Fruit fly (Drosophila melanogaster) whole organism, wandering third instar larva: Measurements from ENCODE around the gene st.

Source experiments
- Abd-B ChIP-seq: fragments of >200 bp; optimal IDR thresholded peaks from 2 replicates; lab custom pipeline; 2017; ENCODE audit warnings: missing biosample characterization, missing genetic modification characterization
- CG32264 ChIP-seq: fragments of 200-800 bp; sonication (Bioruptor generic); optimal IDR thresholded peaks from 2 replicates; lab custom pipeline; 2016; ENCODE audit warnings: missing biosample characterization, missing genetic modification characterization
- CG9705 ChIP-seq: fragments of 200-800 bp; sonication (Bioruptor generic); optimal IDR thresholded peaks from 2 replicates; lab custom pipeline; 2018; ENCODE audit warnings: missing biosample characterization, mild to moderate bottlenecking, missing genetic modification characterization
- CrebA ChIP-seq: fragments of 200-800 bp; sonication (Bioruptor generic); optimal IDR thresholded peaks from 2 replicates; lab custom pipeline; 2016; ENCODE audit warnings: missing biosample characterization, mild to moderate bottlenecking, missing genetic modification characterization, borderline replicate concordance
- Dfd ChIP-seq: fragments of >200 bp; optimal IDR thresholded peaks from 2 replicates; lab custom pipeline; 2017; ENCODE audit warnings: missing biosample characterization, missing genetic modification characterization
- Dif ChIP-seq: fragments of 200-275, 200-300 bp; sonication (Bioruptor generic); optimal IDR thresholded peaks from 2 replicates; lab custom pipeline; 2018; ENCODE audit warnings: missing biosample characterization, missing genetic modification characterization; ENCODE audit not compliant: partially characterized antibody
- HLH106 ChIP-seq: fragments of 200-800 bp; optimal IDR thresholded peaks from 3 replicates; lab custom pipeline; 2019; ENCODE audit warnings: missing biosample characterization, mild to moderate bottlenecking, missing genetic modification characterization, moderate library complexity
- Hnf4 ChIP-seq: fragments of 200-800 bp; sonication (Bioruptor generic); optimal IDR thresholded peaks from 2 replicates; lab custom pipeline; 2016; ENCODE audit warnings: missing biosample characterization, mild to moderate bottlenecking, missing genetic modification characterization
- Jra ChIP-seq: sonication (Bioruptor generic); optimal IDR thresholded peaks from 2 replicates; lab custom pipeline; 2016; ENCODE audit warnings: missing biosample characterization, missing genetic modification characterization
- Mio ChIP-seq: sonication (Bioruptor generic); optimal IDR thresholded peaks from 2 replicates; lab custom pipeline; 2016; ENCODE audit warnings: missing biosample characterization, missing genetic modification characterization
- Myc ChIP-seq: fragments of >200 bp; optimal IDR thresholded peaks from 2 replicates; lab custom pipeline; 2017
- N ChIP-seq: fragments of >200 bp; optimal IDR thresholded peaks from 2 replicates; lab custom pipeline; 2018; ENCODE audit warnings: missing biosample characterization, missing external identifiers, missing genetic modification characterization
- OdsH ChIP-seq: fragments of 200-800 bp; sonication (Bioruptor generic); optimal IDR thresholded peaks from 2 replicates; lab custom pipeline; 2016; ENCODE audit warnings: missing biosample characterization, mild to moderate bottlenecking, missing genetic modification characterization
- Rel ChIP-seq, 2 experiments: fragments of 200-800 bp; sonication (Bioruptor generic) in 1 of 2; optimal IDR thresholded peaks; 2 replicates in 1 of 2; 3 replicates in 1 of 2; lab custom pipeline; 2016 to 2019; ENCODE audit warnings: mild to moderate bottlenecking in 2 of 2, missing biosample characterization in 2 of 2, missing genetic modification characterization in 2 of 2, moderate library complexity in 1 of 2
- Sp1 ChIP-seq: fragments of 200-800 bp; sonication (Bioruptor generic); optimal IDR thresholded peaks from 3 replicates; lab custom pipeline; 2019; ENCODE audit warnings: missing biosample characterization, mild to moderate bottlenecking, missing genetic modification characterization, moderate library complexity
- Vsx2 ChIP-seq: fragments of 200-300, 225-300 bp; sonication (Bioruptor generic); optimal IDR thresholded peaks from 2 replicates; lab custom pipeline; 2018; ENCODE audit warnings: missing biosample characterization, missing genetic modification characterization; ENCODE audit not compliant: partially characterized antibody
- br ChIP-seq: fragments of 200-800 bp; sonication (Bioruptor generic); optimal IDR thresholded peaks from 2 replicates; lab custom pipeline; 2016; ENCODE audit warnings: missing biosample characterization, missing genetic modification characterization
- brk ChIP-seq: fragments of 200-800 bp; sonication (Bioruptor generic); optimal IDR thresholded peaks from 2 replicates; lab custom pipeline; 2016; ENCODE audit warnings: missing biosample characterization, mild to moderate bottlenecking, missing genetic modification characterization
- dl ChIP-seq, 2 experiments: fragments of 175-275, 200-275 bp in 1 of 2; fragments of 200-275 bp in 1 of 2; sonication (Bioruptor generic); optimal IDR thresholded peaks; lab custom pipeline; 2018; ENCODE audit warnings: mild to moderate bottlenecking in 2 of 2, missing biosample characterization in 2 of 2, missing genetic modification characterization in 2 of 2, moderate library complexity in 2 of 2; ENCODE audit not compliant: partially characterized antibody in 2 of 2, insufficient read depth in 1 of 2
- dmrt93B ChIP-seq: fragments of 200-800 bp; sonication (Bioruptor generic); optimal IDR thresholded peaks from 2 replicates; lab custom pipeline; 2018; ENCODE audit warnings: missing biosample characterization, mild to moderate bottlenecking, missing genetic modification characterization
- dsf ChIP-seq: sonication (Bioruptor generic); optimal IDR thresholded peaks from 2 replicates; lab custom pipeline; 2016; ENCODE audit warnings: missing biosample characterization, missing genetic modification characterization, borderline replicate concordance
- ey ChIP-seq: fragments of 200-800 bp; sonication (Bioruptor generic); optimal IDR thresholded peaks from 2 replicates; lab custom pipeline; 2016; ENCODE audit warnings: missing biosample characterization, missing genetic modification characterization
- foxo ChIP-seq, 2 experiments: fragments of 200-800 bp; sonication (Bioruptor generic); optimal IDR thresholded peaks; 2 replicates in 1 of 2; 3 replicates in 1 of 2; lab custom pipeline; 2016 to 2017; ENCODE audit warnings: missing biosample characterization in 2 of 2, missing genetic modification characterization in 2 of 2
- fru ChIP-seq: fragments of 200-800 bp; sonication (Bioruptor generic); optimal IDR thresholded peaks from 3 replicates; lab custom pipeline; 2016; ENCODE audit warnings: missing biosample characterization, mild to moderate bottlenecking, missing genetic modification characterization
- h ChIP-seq: fragments of 200-800 bp; sonication (Bioruptor generic); optimal IDR thresholded peaks from 3 replicates; lab custom pipeline; 2016; ENCODE audit warnings: missing biosample characterization, mild to moderate bottlenecking, missing genetic modification characterization
- jim ChIP-seq: fragments of 175-275, 200-325 bp; sonication (Bioruptor generic); optimal IDR thresholded peaks from 2 replicates; lab custom pipeline; 2016; ENCODE audit warnings: missing biosample characterization, mild to moderate bottlenecking, missing genetic modification characterization
- lola ChIP-seq: fragments of >200 bp; optimal IDR thresholded peaks from 2 replicates; lab custom pipeline; 2017; ENCODE audit warnings: missing biosample characterization, missing genetic modification characterization
- pan ChIP-seq: fragments of >200 bp; optimal IDR thresholded peaks from 2 replicates; lab custom pipeline; 2017
- psq ChIP-seq: fragments of 200-800 bp; sonication (Bioruptor generic); optimal IDR thresholded peaks from 3 replicates; lab custom pipeline; 2017; ENCODE audit warnings: missing biosample characterization, mild to moderate bottlenecking, missing genetic modification characterization, moderate library complexity
- rgr ChIP-seq: fragments of 200-800 bp; sonication (Bioruptor generic); optimal IDR thresholded peaks from 3 replicates; lab custom pipeline; 2016; ENCODE audit warnings: missing biosample characterization, mild to moderate bottlenecking, missing genetic modification characterization
- sage ChIP-seq: fragments of 200-800 bp; sonication (Bioruptor generic); optimal IDR thresholded peaks from 2 replicates; lab custom pipeline; 2016; ENCODE audit warnings: missing biosample characterization, mild to moderate bottlenecking, missing genetic modification characterization
- sv ChIP-seq: fragments of 200-800 bp; sonication (Bioruptor generic); optimal IDR thresholded peaks from 3 replicates; lab custom pipeline; 2016; ENCODE audit warnings: missing biosample characterization, missing genetic modification characterization
- tai ChIP-seq: sonication (Bioruptor generic); optimal IDR thresholded peaks from 2 replicates; lab custom pipeline; 2016; ENCODE audit warnings: missing biosample characterization, missing genetic modification characterization
- usp ChIP-seq: fragments of >200 bp; optimal IDR thresholded peaks from 2 replicates; lab custom pipeline; 2017; ENCODE audit warnings: missing biosample characterization, missing genetic modification characterization
- woc ChIP-seq: sonication (Bioruptor generic); optimal IDR thresholded peaks from 2 replicates; lab custom pipeline; 2016; ENCODE audit warnings: missing biosample characterization, mild to moderate bottlenecking, missing genetic modification characterization

The st gene

DNA sequence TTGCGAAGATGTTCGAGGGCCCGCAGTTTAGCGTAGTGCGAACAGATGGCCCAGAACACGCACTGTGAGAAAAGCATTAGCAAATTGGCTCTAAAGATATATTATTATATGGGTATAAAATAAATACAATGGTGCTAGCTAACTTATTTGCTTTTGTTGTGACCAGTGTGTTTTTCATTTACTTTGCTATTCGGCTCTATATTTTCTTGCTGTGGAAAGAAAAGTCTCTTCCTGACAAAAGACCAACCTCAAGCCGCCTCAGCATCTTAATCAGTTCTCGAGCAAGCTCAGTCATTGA lies 6.9 kb upstream of the st start:
- TF ChIP-seq N (GFP tag; lab: Kevin White, UChicago) (no peak), br (peak; percentile 73), CrebA (GFP tag; lab: Kevin White, UChicago) (peak; percentile 49), foxo (GFP tag; optimal IDR thresholded peaks at IDR 0.05; lab: Kevin White, UChicago) (peak in 1 of 2 experiments; percentile 88), tai (peak; percentile 66), fru (GFP tag; lab: Kevin White, UChicago) (peak; percentile 85), CG9705 (GFP tag; lab: Kevin White, UChicago) (peak; percentile 46), HLH106 (tag; lab: Kevin White, UChicago) (peak; percentile 83), Abd-B (no peak), Hnf4 (GFP tag; lab: Kevin White, UChicago) (peak; percentile 67), psq (GFP tag; lab: Kevin White, UChicago) (peak; percentile 70), Rel (GFP tag; optimal IDR thresholded peaks at IDR 0.05; lab: Kevin White, UChicago) (peak; percentile 70), Rel (tag; optimal IDR thresholded peaks at IDR 0.05; lab: Kevin White, UChicago) (no peak), sage (GFP tag; lab: Kevin White, UChicago) (peak; percentile 80), OdsH (GFP tag; lab: Kevin White, UChicago) (peak; percentile 88), lola (GFP tag; lab: Kevin White, UChicago) (no peak), rgr (GFP tag; lab: Kevin White, UChicago) (peak; percentile 82), ey (GFP tag; lab: Kevin White, UChicago) (peak; percentile 84), dmrt93B (peak; percentile 73), sv (GFP tag; lab: Kevin White, UChicago) (no peak), brk (GFP tag; lab: Kevin White, UChicago) (peak; percentile 48), h (GFP tag; lab: Kevin White, UChicago) (peak; percentile 88), Dfd (no peak), Sp1 (GFP tag; lab: Kevin White, UChicago) (peak; percentile 81), usp (GFP tag; lab: Kevin White, UChicago) (no peak)

DNA sequence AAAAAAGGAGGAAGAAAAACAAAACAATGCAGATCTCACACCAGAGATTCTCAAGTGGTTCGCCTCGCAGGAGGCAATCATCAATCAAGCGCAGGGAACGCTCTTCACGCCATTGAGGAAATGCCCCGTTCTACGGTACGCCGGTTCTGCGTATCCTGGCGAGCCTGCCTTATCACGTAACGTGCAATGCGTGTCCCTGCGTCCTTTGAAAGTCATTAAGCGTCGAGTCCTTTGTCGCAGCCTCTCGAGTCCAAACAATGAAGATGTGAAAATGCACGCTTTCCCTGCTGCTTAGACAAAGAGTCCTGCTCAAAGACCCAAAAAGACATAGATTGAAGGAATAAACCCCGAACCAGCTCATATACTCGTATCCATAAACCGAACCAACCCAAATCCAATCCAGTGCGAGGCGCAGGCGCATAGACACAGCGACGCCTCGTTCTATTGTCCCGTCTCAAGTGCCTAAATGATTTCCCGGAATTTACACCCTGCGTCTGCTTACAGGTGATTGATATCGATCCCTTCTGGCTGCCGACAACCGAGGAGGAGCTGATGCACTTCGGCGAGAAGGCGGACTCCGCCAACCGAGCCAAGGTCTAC lies 6.3 kb upstream of the st start:
- no peak for TF ChIP-seq jim
- TF ChIP-seq brk (GFP tag; lab: Kevin White, UChicago) = no peak
- TF ChIP-seq ey (GFP tag; lab: Kevin White, UChicago) = no peak
- TF ChIP-seq, all 38 proteins: peak for 0

DNA sequence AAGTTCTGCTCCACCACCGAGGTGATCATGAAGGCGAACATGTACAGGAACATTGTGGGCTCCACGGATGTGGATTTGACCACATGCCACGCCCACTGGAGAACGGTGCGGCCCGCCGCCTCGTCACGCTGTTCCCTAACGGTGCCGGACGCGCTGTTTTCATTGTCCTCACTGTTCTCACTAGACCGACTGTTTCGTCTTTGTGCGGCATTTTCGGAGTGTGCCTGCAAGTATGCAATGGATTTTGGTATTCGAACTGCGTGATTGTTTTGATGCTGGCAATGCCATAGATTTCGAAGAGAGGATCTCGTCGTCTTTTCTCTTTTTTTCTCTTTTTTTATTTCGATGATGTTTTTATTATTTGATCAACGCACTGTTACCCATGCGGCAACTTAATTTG lies 3.7 kb upstream of the st start:
- TF ChIP-seq Sp1 (GFP tag; lab: Kevin White, UChicago) (no peak), pan (lab: Kevin White, UChicago) (no peak), Myc (lab: Kevin White, UChicago) (peak; percentile 69)

DNA sequence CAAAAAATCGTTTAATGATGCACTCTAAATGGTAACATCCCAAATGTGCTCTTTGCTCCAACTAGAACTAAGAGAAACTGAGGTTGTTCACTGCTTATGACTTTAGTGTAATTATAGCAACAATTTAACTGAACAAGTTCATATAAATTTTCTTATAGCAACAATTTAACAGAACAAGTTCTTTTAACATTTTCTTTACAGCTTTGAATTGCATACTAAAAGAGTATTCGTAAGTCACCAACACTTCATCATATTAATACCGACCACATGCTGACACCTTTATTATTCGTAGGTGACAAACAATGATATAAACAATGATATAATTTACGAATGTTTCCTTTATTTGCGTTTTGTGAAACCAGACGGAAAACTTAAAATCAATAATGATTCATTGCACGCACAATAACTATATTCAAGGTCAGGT lies 2.8 kb upstream of the st start:
- TF ChIP-seq psq (GFP tag; lab: Kevin White, UChicago) (no peak), Mio (GFP tag; lab: Kevin White, UChicago) (no peak), dl (GFP tag; optimal IDR thresholded peaks at IDR 0.05; lab: Kevin White, UChicago; ENCODE audit: insufficient read depth in 1 of 2, partially characterized antibody in 2 of 2) (no peak), foxo (GFP tag; optimal IDR thresholded peaks at IDR 0.05; lab: Kevin White, UChicago) (peak in 1 of 2 experiments; percentile 29), Hnf4 (GFP tag; lab: Kevin White, UChicago) (no peak), Vsx2 (GFP tag; lab: Kevin White, UChicago) (no peak), ey (GFP tag; lab: Kevin White, UChicago) (no peak), jim (no peak), woc (peak; percentile 68), tai (no peak), HLH106 (tag; lab: Kevin White, UChicago) (peak; percentile 36), Dfd (no peak), CG9705 (GFP tag; lab: Kevin White, UChicago) (no peak), CG32264 (GFP tag; lab: Kevin White, UChicago) (no peak), dsf (GFP tag; lab: Kevin White, UChicago) (no peak), Rel (GFP tag; optimal IDR thresholded peaks at IDR 0.05; lab: Kevin White, UChicago) (no peak), Rel (tag; optimal IDR thresholded peaks at IDR 0.05; lab: Kevin White, UChicago) (no peak), br (no peak), fru (GFP tag; lab: Kevin White, UChicago) (peak; percentile 54), Jra (GFP tag; lab: Kevin White, UChicago) (no peak), usp (GFP tag; lab: Kevin White, UChicago) (no peak), lola (GFP tag; lab: Kevin White, UChicago) (no peak), dmrt93B (no peak), brk (GFP tag; lab: Kevin White, UChicago) (no peak), sv (GFP tag; lab: Kevin White, UChicago) (no peak), pan (lab: Kevin White, UChicago) (no peak), Dif (GFP tag; lab: Kevin White, UChicago) (no peak), Abd-B (no peak), h (GFP tag; lab: Kevin White, UChicago) (peak; percentile 13), OdsH (GFP tag; lab: Kevin White, UChicago) (no peak), Myc (lab: Kevin White, UChicago) (no peak), CrebA (GFP tag; lab: Kevin White, UChicago) (no peak)
